Fruit fly (Drosophila melanogaster) whole organism, embryonic: ENCODE data around the gene CG7728.

ENCODE experiments used
- Adf1 ChIP-seq: fragments of 200-800 bp; sonication (Bioruptor generic); IDR thresholded peaks from 2 replicates; pipeline ENCODE4 v1.3.6; 2022; ENCODE audit warnings: missing biosample characterization, missing genetic modification characterization
- Atf6 ChIP-seq: fragments of 200-800 bp; sonication (Bioruptor generic); IDR thresholded peaks from 2 replicates; pipeline ENCODE4 v1.3.6; 2022; ENCODE audit warnings: missing biosample characterization, missing genetic modification characterization
- B-H2 ChIP-seq: fragments of 200-800 bp; sonication (Bioruptor generic); optimal IDR thresholded peaks from 2 replicates; lab custom pipeline; 2018; ENCODE audit warnings: missing biosample characterization, mild to moderate bottlenecking, missing genetic modification characterization
- Blimp-1 ChIP-seq: fragments of 200-800 bp; sonication (Bioruptor generic); optimal IDR thresholded peaks from 3 replicates; lab custom pipeline; 2018; ENCODE audit warnings: missing biosample characterization, missing genetic modification characterization, mild to moderate bottlenecking, moderate library complexity, missing genetic modification reagents
- CG10267 ChIP-seq: fragments of 200-800 bp; sonication (Bioruptor generic); optimal IDR thresholded peaks from 2 replicates; lab custom pipeline; 2018; ENCODE audit warnings: missing biosample characterization, mild to moderate bottlenecking, missing genetic modification characterization, moderate library complexity
- CG11093 ChIP-seq: fragments of 200-800 bp; sonication (Bioruptor generic); IDR thresholded peaks from 3 replicates; pipeline ENCODE4 v1.3.6; 2022; ENCODE audit warnings: missing biosample characterization, missing genetic modification characterization
- CG11696 ChIP-seq: fragments of 200-800 bp; sonication (Bioruptor generic); IDR thresholded peaks from 2 replicates; pipeline ENCODE4 v1.3.6; 2022; ENCODE audit warnings: missing biosample characterization, missing genetic modification characterization
- CG12942 ChIP-seq: fragments of 200-800 bp; sonication (Bioruptor generic); optimal IDR thresholded peaks from 3 replicates; lab custom pipeline; 2016; ENCODE audit warnings: missing biosample characterization, missing genetic modification characterization
- CG15011 ChIP-seq: fragments of 200-800 bp; sonication (Bioruptor generic); optimal IDR thresholded peaks from 3 replicates; lab custom pipeline; 2018; ENCODE audit warnings: missing biosample characterization, mild to moderate bottlenecking, missing genetic modification characterization
- CG1647 ChIP-seq: fragments of 200-800 bp; sonication (Bioruptor generic); optimal IDR thresholded peaks from 3 replicates; lab custom pipeline; 2016; ENCODE audit warnings: missing biosample characterization, missing genetic modification characterization
- CG17912 ChIP-seq: fragments of 200-800 bp; sonication (Bioruptor generic); optimal IDR thresholded peaks from 2 replicates; lab custom pipeline; 2018; ENCODE audit warnings: missing biosample characterization, mild to moderate bottlenecking, missing genetic modification characterization
- CG18262 ChIP-seq: fragments of 200-800 bp; optimal IDR thresholded peaks from 3 replicates; lab custom pipeline; 2019; ENCODE audit warnings: missing biosample characterization, mild to moderate bottlenecking, missing genetic modification characterization, moderate library complexity
- CG18599 ChIP-seq: fragments of 200-800 bp; sonication (Bioruptor generic); optimal IDR thresholded peaks from 3 replicates; lab custom pipeline; 2017; ENCODE audit warnings: missing biosample characterization, missing genetic modification characterization, mild to moderate bottlenecking, moderate library complexity, missing genetic modification reagents
- CG33213 ChIP-seq: fragments of 200-800 bp; sonication (Bioruptor generic); optimal IDR thresholded peaks from 3 replicates; lab custom pipeline; 2016; ENCODE audit warnings: missing biosample characterization, missing genetic modification characterization
- CG34422 ChIP-seq: fragments of 200-800 bp; sonication (Bioruptor generic); IDR thresholded peaks from 3 replicates; pipeline ENCODE4 v1.3.6; 2022; ENCODE audit warnings: missing biosample characterization, missing genetic modification characterization
- CG4404 ChIP-seq: fragments of 200-800 bp; sonication (Bioruptor generic); IDR thresholded peaks from 2 replicates; pipeline ENCODE4 v1.3.6; 2022; ENCODE audit warnings: missing biosample characterization, missing genetic modification characterization
- CG5245 ChIP-seq: fragments of 200-800 bp; sonication (Bioruptor generic); optimal IDR thresholded peaks from 3 replicates; lab custom pipeline; 2016; ENCODE audit warnings: missing biosample characterization, missing genetic modification characterization
- CG6689 ChIP-seq: fragments of 200-800 bp; sonication (Bioruptor generic); IDR thresholded peaks from 2 replicates; pipeline ENCODE4 v1.3.6; 2022; ENCODE audit warnings: missing biosample characterization, missing genetic modification characterization
- CG6813 ChIP-seq: fragments of 200-800 bp; sonication (Bioruptor generic); optimal IDR thresholded peaks from 2 replicates; lab custom pipeline; 2017; ENCODE audit warnings: missing biosample characterization, missing genetic modification characterization, mild to moderate bottlenecking, moderate library complexity, missing genetic modification reagents
- CG8281 ChIP-seq: fragments of 200-800 bp; sonication (Bioruptor generic); optimal IDR thresholded peaks from 2 replicates; lab custom pipeline; 2018; ENCODE audit warnings: missing biosample characterization, mild to moderate bottlenecking, missing genetic modification characterization, moderate library complexity
- Dip3 ChIP-seq: fragments of 200-800 bp; sonication (Bioruptor generic); optimal IDR thresholded peaks from 3 replicates; lab custom pipeline; 2016; ENCODE audit warnings: missing biosample characterization, missing genetic modification characterization
- Dll ChIP-seq: fragments of 200-800 bp; sonication (Bioruptor generic); IDR thresholded peaks from 4 replicates; pipeline ENCODE4 v1.3.6; 2022; ENCODE audit warnings: missing biosample characterization, missing genetic modification characterization; ENCODE audit not compliant: partially characterized antibody
- Dp ChIP-seq: fragments of 200-800 bp; sonication (Bioruptor generic); optimal IDR thresholded peaks from 2 replicates; lab custom pipeline; 2018; ENCODE audit warnings: missing biosample characterization, mild to moderate bottlenecking, missing genetic modification characterization, moderate library complexity
- Dref ChIP-seq: fragments of 200-800 bp; sonication (Bioruptor generic); IDR thresholded peaks from 2 replicates; pipeline ENCODE4 v1.3.6; 2022; ENCODE audit warnings: missing biosample characterization, missing genetic modification characterization
- E2f2 ChIP-seq: fragments of 200-800 bp; sonication (Bioruptor generic); IDR thresholded peaks from 2 replicates; pipeline ENCODE4 v1.3.6; 2022; ENCODE audit warnings: missing biosample characterization, missing genetic modification characterization
- HHEX ChIP-seq: fragments of 200-800 bp; sonication (Bioruptor generic); optimal IDR thresholded peaks from 3 replicates; lab custom pipeline; 2017; ENCODE audit warnings: missing biosample characterization, mild to moderate bottlenecking, missing genetic modification characterization, missing genetic modification reagents
- HLH3B ChIP-seq: fragments of 200-800 bp; sonication (Bioruptor generic); IDR thresholded peaks from 2 replicates; pipeline ENCODE4 v1.3.6; 2022; ENCODE audit warnings: missing biosample characterization, missing genetic modification characterization
- Hmr ChIP-seq: fragments of 200-800 bp; sonication (Bioruptor generic); optimal IDR thresholded peaks from 3 replicates; lab custom pipeline; 2017; ENCODE audit warnings: mild to moderate bottlenecking, missing biosample characterization, missing genetic modification reagents, missing genetic modification characterization
- Hmx ChIP-seq: fragments of 200-800 bp; sonication (Bioruptor generic); optimal IDR thresholded peaks from 2 replicates; lab custom pipeline; 2016; ENCODE audit warnings: missing biosample characterization, missing genetic modification characterization
- MTF-1 ChIP-seq: fragments of 200-800 bp; sonication (Bioruptor generic); optimal IDR thresholded peaks from 2 replicates; lab custom pipeline; 2018; ENCODE audit warnings: missing biosample characterization, mild to moderate bottlenecking, missing genetic modification characterization, borderline replicate concordance
- Side ChIP-seq: fragments of 200-800 bp; sonication (Bioruptor generic); optimal IDR thresholded peaks from 2 replicates; lab custom pipeline; 2016; ENCODE audit warnings: missing biosample characterization, missing genetic modification characterization
- TFAM ChIP-seq: fragments of 200-800 bp; sonication (Bioruptor generic); optimal IDR thresholded peaks from 2 replicates; lab custom pipeline; 2017; ENCODE audit warnings: missing biosample characterization, missing genetic modification characterization, inconsistent platforms
- Vsx1 ChIP-seq: fragments of 200-800 bp; sonication (Bioruptor generic); optimal IDR thresholded peaks from 2 replicates; lab custom pipeline; 2017; ENCODE audit warnings: missing biosample characterization, mild to moderate bottlenecking, missing genetic modification characterization, missing genetic modification reagents
- al ChIP-seq: fragments of 200-800 bp; sonication (Bioruptor generic); IDR thresholded peaks from 2 replicates; pipeline ENCODE4 v1.3.6; 2022; ENCODE audit warnings: missing biosample characterization, missing genetic modification characterization
- amos ChIP-seq: fragments of 200-800 bp; sonication (Bioruptor generic); IDR thresholded peaks from 2 replicates; pipeline ENCODE4 v1.3.6; 2022; ENCODE audit warnings: missing biosample characterization, missing genetic modification characterization; ENCODE audit not compliant: partially characterized antibody
- ase ChIP-seq: fragments of 200-800 bp; sonication (Bioruptor generic); IDR thresholded peaks from 3 replicates; pipeline ENCODE4 v1.3.6; 2022; ENCODE audit warnings: missing biosample characterization, missing genetic modification characterization
- bcd ChIP-seq: fragments of 200-800 bp; sonication (Bioruptor generic); optimal IDR thresholded peaks from 2 replicates; lab custom pipeline; 2017; ENCODE audit warnings: missing biosample characterization, mild to moderate bottlenecking, missing genetic modification characterization
- cato ChIP-seq: fragments of 200-800 bp; sonication (Bioruptor generic); optimal IDR thresholded peaks from 2 replicates; lab custom pipeline; 2016; ENCODE audit warnings: missing biosample characterization, missing genetic modification characterization, borderline replicate concordance
- ems ChIP-seq: fragments of 200-800 bp; sonication (Bioruptor generic); optimal IDR thresholded peaks from 3 replicates; lab custom pipeline; 2016; ENCODE audit warnings: missing biosample characterization, missing genetic modification characterization
- fd64A ChIP-seq: fragments of 200-800 bp; sonication (Bioruptor generic); optimal IDR thresholded peaks from 3 replicates; lab custom pipeline; 2018; ENCODE audit warnings: missing biosample characterization, mild to moderate bottlenecking, missing genetic modification characterization
- gt ChIP-seq: fragments of 200-800 bp; sonication (Bioruptor generic); IDR thresholded peaks from 2 replicates; pipeline ENCODE4 v1.3.6; 2022; ENCODE audit warnings: missing biosample characterization, missing genetic modification characterization
- nmo ChIP-seq: fragments of 200-800 bp; sonication (Bioruptor generic); optimal IDR thresholded peaks from 2 replicates; lab custom pipeline; 2018; ENCODE audit warnings: missing biosample characterization, mild to moderate bottlenecking, missing genetic modification characterization, moderate library complexity
- nom ChIP-seq: fragments of 200-800 bp; sonication (Bioruptor generic); optimal IDR thresholded peaks from 2 replicates; lab custom pipeline; 2017; ENCODE audit warnings: missing biosample characterization, missing genetic modification characterization, mild to moderate bottlenecking, moderate library complexity, missing genetic modification reagents
- pnt ChIP-seq: fragments of 200-800 bp; sonication (Bioruptor generic); optimal IDR thresholded peaks from 3 replicates; lab custom pipeline; 2016; ENCODE audit warnings: missing biosample characterization, missing genetic modification characterization
- tgo ChIP-seq: fragments of 200-800 bp; sonication (Bioruptor generic); IDR thresholded peaks from 3 replicates; pipeline ENCODE4 v1.3.6; 2022; ENCODE audit warnings: missing biosample characterization, missing genetic modification characterization
- tio ChIP-seq: fragments of 200-800 bp; sonication (Bioruptor generic); optimal IDR thresholded peaks from 2 replicates; lab custom pipeline; 2017; ENCODE audit warnings: missing biosample characterization, missing genetic modification characterization, inconsistent platforms
- twi ChIP-seq: fragments of 200-800 bp; optimal IDR thresholded peaks from 2 replicates; lab custom pipeline; 2019; ENCODE audit warnings: missing biosample characterization, mild to moderate bottlenecking, missing genetic modification characterization, moderate library complexity
- vfl ChIP-seq: fragments of 200-800 bp; sonication (Bioruptor generic); optimal IDR thresholded peaks from 2 replicates; lab custom pipeline; 2016; ENCODE audit warnings: missing biosample characterization, missing genetic modification characterization
- vnd ChIP-seq: fragments of 200-800 bp; sonication (Bioruptor generic); IDR thresholded peaks from 3 replicates; pipeline ENCODE4 v1.3.6; 2022; ENCODE audit warnings: missing biosample characterization, missing genetic modification characterization; ENCODE audit not compliant: partially characterized antibody
- zen ChIP-seq: fragments of 200-800 bp; sonication (Bioruptor generic); optimal IDR thresholded peaks from 3 replicates; lab custom pipeline; 2018; ENCODE audit warnings: missing biosample characterization, mild to moderate bottlenecking, missing genetic modification characterization, moderate library complexity
- zen2 ChIP-seq: fragments of 200-800 bp; sonication (Bioruptor generic); IDR thresholded peaks from 3 replicates; pipeline ENCODE4 v1.3.6; 2022; ENCODE audit warnings: missing biosample characterization, missing genetic modification characterization; ENCODE audit not compliant: partially characterized antibody

Gene CG7728

dm6 chr3L:17024095-17024639, 7.8 kb downstream of the CG7728 start, which contains the start of gene Fit2 (continued):
- TF ChIP-seq CG15011 (GFP tag; lab: Kevin White, UChicago): no peak
- no peak for TF ChIP-seq nmo (GFP tag; lab: Kevin White, UChicago)
- no peak for TF ChIP-seq Adf1 (GFP tag; lab: Robert Waterston, UW)
- no peak for TF ChIP-seq Atf6 (GFP tag; lab: Robert Waterston, UW)
- TF ChIP-seq vfl (GFP tag; lab: Kevin White, UChicago): no peak
- peak; percentile 94 for TF ChIP-seq amos (GFP tag; lab: Robert Waterston, UW)
- no peak for TF ChIP-seq CG18599 (GFP tag; lab: Kevin White, UChicago)
- TF ChIP-seq Dll (GFP tag; lab: Robert Waterston, UW): peak; percentile 95
- no peak for TF ChIP-seq MTF-1 (GFP tag; lab: Kevin White, UChicago)
- no peak for TF ChIP-seq CG12942 (GFP tag; lab: Kevin White, UChicago)
- no peak for TF ChIP-seq B-H2
- TF ChIP-seq gt (GFP tag; lab: Robert Waterston, UW): no peak
- no peak for TF ChIP-seq CG6689 (GFP tag; lab: Robert Waterston, UW)
- TF ChIP-seq tgo (GFP tag; lab: Robert Waterston, UW): no peak
- TF ChIP-seq TFAM (GFP tag; lab: Kevin White, UChicago): no peak
- TF ChIP-seq CG34422 (GFP tag; lab: Robert Waterston, UW): no peak
- no peak for TF ChIP-seq ase (GFP tag; lab: Robert Waterston, UW)
- TF ChIP-seq CG8281 (tag; lab: Kevin White, UChicago): no peak
- TF ChIP-seq CG6813 (GFP tag; lab: Kevin White, UChicago): no peak
- TF ChIP-seq Vsx1: no peak
- no peak for TF ChIP-seq HLH3B
- TF ChIP-seq bcd (GFP tag; lab: Kevin White, UChicago): no peak
- TF ChIP-seq CG10267 (tag; lab: Kevin White, UChicago): no peak
- TF ChIP-seq Hmx (GFP tag; lab: Kevin White, UChicago): no peak
- TF ChIP-seq CG18262: no peak
- TF ChIP-seq zen (tag; lab: Kevin White, UChicago): peak; percentile 11
- no peak for TF ChIP-seq al
- TF ChIP-seq tio: no peak
- TF ChIP-seq CG4404 (GFP tag; lab: Robert Waterston, UW): no peak
- TF ChIP-seq zen2 (GFP tag; lab: Robert Waterston, UW): peak; percentile 100
- TF ChIP-seq Side (GFP tag; lab: Kevin White, UChicago): no peak
- TF ChIP-seq E2f2 (GFP tag; lab: Robert Waterston, UW): peak; percentile 96
- no peak for TF ChIP-seq CG33213 (GFP tag; lab: Kevin White, UChicago)
- TF ChIP-seq Blimp-1: peak; percentile 40
- no peak for TF ChIP-seq fd64A (GFP tag; lab: Kevin White, UChicago)
- TF ChIP-seq pnt (GFP tag; lab: Kevin White, UChicago): no peak
- no peak for TF ChIP-seq CG17912 (GFP tag; lab: Kevin White, UChicago)
- TF ChIP-seq cato (GFP tag; lab: Kevin White, UChicago): no peak
- TF ChIP-seq Dp (GFP tag; lab: Kevin White, UChicago): peak; percentile 93
- no peak for TF ChIP-seq CG5245
- TF ChIP-seq Hmr: no peak
- TF ChIP-seq vnd (GFP tag; lab: Robert Waterston, UW): peak; percentile 97
- no peak for TF ChIP-seq HHEX
- no peak for TF ChIP-seq Dip3
- TF ChIP-seq CG1647 (GFP tag; lab: Kevin White, UChicago): no peak
- TF ChIP-seq ems (GFP tag; lab: Kevin White, UChicago): no peak
- no peak for TF ChIP-seq twi (tag; lab: Kevin White, UChicago)
- TF ChIP-seq CG11093: no peak
- TF ChIP-seq Dref (GFP tag; lab: Robert Waterston, UW): peak; percentile 97
- no peak for TF ChIP-seq nom (GFP tag; lab: Kevin White, UChicago)
- no peak for TF ChIP-seq CG11696 (GFP tag; lab: Robert Waterston, UW)
